Worm (Caenorhabditis elegans): ENCODE results near the gene pgp-4.
A peak's percentile ranks its signal among the peaks of the same experiment; 100 is the strongest.

pgp-4 gene

ce11 chrX:11384534-11385441 is 27.2 kb downstream of the pgp-4 start, which contains the start of the genes F08B12.11 and prmn-1:
Gene F08B12.11 (plus strand): TSS chrX:11385054.
Gene prmn-1 (plus strand): TSS chrX:11385084.
- peak; percentile 46; the same call in 1 of the 2 replicates for TF ChIP-seq ztf-29 (GFP tag; IDR thresholded peaks at IDR 0.05)
- TF ChIP-seq ztf-23 (GFP tag; IDR thresholded peaks at IDR 0.05): peak; percentile 50; the same call in 1 of the 2 replicates
- TF ChIP-seq klf-2 (GFP tag; conservative IDR thresholded peaks at IDR 0.05): no peak

ce11 chrX:11385916-11386315 is 28.3 kb downstream of the pgp-4 start:
- no peak for TF ChIP-seq ztf-29 (GFP tag; IDR thresholded peaks at IDR 0.05)
- no peak for TF ChIP-seq med-1 (GFP tag; optimal IDR thresholded peaks at IDR 0.05; ENCODE audit: insufficient read depth)
- TF ChIP-seq klf-2 (GFP tag; conservative IDR thresholded peaks at IDR 0.05): no peak
- no peak for TF ChIP-seq tab-1 (GFP tag; IDR thresholded peaks at IDR 0.05)
- TF ChIP-seq cog-1 (tag; optimal IDR thresholded peaks at IDR 0.05): no peak
- no peak for TF ChIP-seq flt-1 (GFP tag; IDR thresholded peaks at IDR 0.05)
- TF ChIP-seq ref-1 (GFP tag; conservative IDR thresholded peaks at IDR 0.05): no peak
- no peak for TF ChIP-seq T22C8.4 (GFP tag; IDR thresholded peaks at IDR 0.05)
- no peak for TF ChIP-seq ztf-23 (GFP tag; IDR thresholded peaks at IDR 0.05)

- no peak for TF ChIP-seq flt-1 (GFP tag; IDR thresholded peaks at IDR 0.05)
- no peak for TF ChIP-seq med-1 (GFP tag; optimal IDR thresholded peaks at IDR 0.05; ENCODE audit: insufficient read depth)
- no peak for TF ChIP-seq tab-1 (GFP tag; IDR thresholded peaks at IDR 0.05)
- TF ChIP-seq ztf-23 (GFP tag; IDR thresholded peaks at IDR 0.05): no peak
- TF ChIP-seq klf-2 (GFP tag; conservative IDR thresholded peaks at IDR 0.05): no peak
- no peak for TF ChIP-seq ref-1 (GFP tag; conservative IDR thresholded peaks at IDR 0.05)
- TF ChIP-seq cog-1 (tag; optimal IDR thresholded peaks at IDR 0.05): no peak
- no peak for TF ChIP-seq T22C8.4 (GFP tag; IDR thresholded peaks at IDR 0.05)
- TF ChIP-seq ztf-29 (GFP tag; IDR thresholded peaks at IDR 0.05): no peak
Measured at ce11 chrX:11386903-11387302, 29.3 kb downstream of the pgp-4 start.

ce11 chrX:11387723-11388330 is 30.2 kb downstream of the pgp-4 start:
- TF ChIP-seq ztf-23 (GFP tag; IDR thresholded peaks at IDR 0.05): no peak
- TF ChIP-seq tab-1 (GFP tag; IDR thresholded peaks at IDR 0.05): no peak
- TF ChIP-seq cog-1 (tag; optimal IDR thresholded peaks at IDR 0.05): no peak
- TF ChIP-seq ref-1 (GFP tag; conservative IDR thresholded peaks at IDR 0.05): no peak
- TF ChIP-seq flt-1 (GFP tag; IDR thresholded peaks at IDR 0.05): no peak

- no peak for TF ChIP-seq ztf-29 (GFP tag; IDR thresholded peaks at IDR 0.05)
- TF ChIP-seq cog-1 (tag; optimal IDR thresholded peaks at IDR 0.05): no peak
- TF ChIP-seq klf-2 (GFP tag; conservative IDR thresholded peaks at IDR 0.05): no peak
- no peak for TF ChIP-seq flt-1 (GFP tag; IDR thresholded peaks at IDR 0.05)
- no peak for TF ChIP-seq ref-1 (GFP tag; conservative IDR thresholded peaks at IDR 0.05)
- no peak for TF ChIP-seq T22C8.4 (GFP tag; IDR thresholded peaks at IDR 0.05)
- no peak for TF ChIP-seq tab-1 (GFP tag; IDR thresholded peaks at IDR 0.05)
- TF ChIP-seq ztf-23 (GFP tag; IDR thresholded peaks at IDR 0.05): no peak
- TF ChIP-seq med-1 (GFP tag; optimal IDR thresholded peaks at IDR 0.05; ENCODE audit: insufficient read depth): no peak
Measured at ce11 chrX:11392924-11393323, 35.3 kb downstream of the pgp-4 start, which contains the start of gene prx-12. Gene prx-12 (plus strand): TSS chrX:11393294.

ce11 chrX:11400467-11401184 is 43.0 kb downstream of the pgp-4 start:
- TF ChIP-seq med-1 (GFP tag; optimal IDR thresholded peaks at IDR 0.05; ENCODE audit: insufficient read depth) (no peak), flt-1 (GFP tag; IDR thresholded peaks at IDR 0.05) (no peak), ztf-29 (GFP tag; IDR thresholded peaks at IDR 0.05) (no peak), cog-1 (tag; optimal IDR thresholded peaks at IDR 0.05) (no peak), ref-1 (GFP tag; conservative IDR thresholded peaks at IDR 0.05) (no peak), ztf-23 (GFP tag; IDR thresholded peaks at IDR 0.05) (no peak)

ce11 chrX:11405908-11406307 is 48.3 kb downstream of the pgp-4 start, which contains the start of gene slo-2:
Gene slo-2 (minus strand): TSS chrX:11405931.
- no peak for TF ChIP-seq med-1 (GFP tag; optimal IDR thresholded peaks at IDR 0.05; ENCODE audit: insufficient read depth)
- no peak for TF ChIP-seq klf-2 (GFP tag; conservative IDR thresholded peaks at IDR 0.05)
- TF ChIP-seq tab-1 (GFP tag; IDR thresholded peaks at IDR 0.05): no peak
- TF ChIP-seq T22C8.4 (GFP tag; IDR thresholded peaks at IDR 0.05): no peak
- TF ChIP-seq ref-1 (GFP tag; conservative IDR thresholded peaks at IDR 0.05): no peak
- no peak for TF ChIP-seq cog-1 (tag; optimal IDR thresholded peaks at IDR 0.05)
- no peak for TF ChIP-seq ztf-23 (GFP tag; IDR thresholded peaks at IDR 0.05)

ce11 chrX:11406784-11407183 is 49.2 kb downstream of the pgp-4 start:
- TF ChIP-seq ztf-29 (GFP tag; IDR thresholded peaks at IDR 0.05) (no peak), T22C8.4 (GFP tag; IDR thresholded peaks at IDR 0.05) (no peak), cog-1 (tag; optimal IDR thresholded peaks at IDR 0.05) (no peak), klf-2 (GFP tag; conservative IDR thresholded peaks at IDR 0.05) (no peak)

- no peak for TF ChIP-seq ref-1 (GFP tag; conservative IDR thresholded peaks at IDR 0.05)
- no peak for TF ChIP-seq tab-1 (GFP tag; IDR thresholded peaks at IDR 0.05)
- TF ChIP-seq cog-1 (tag; optimal IDR thresholded peaks at IDR 0.05): no peak
- no peak for TF ChIP-seq T22C8.4 (GFP tag; IDR thresholded peaks at IDR 0.05)
- no peak for TF ChIP-seq flt-1 (GFP tag; IDR thresholded peaks at IDR 0.05)
- no peak for TF ChIP-seq ztf-29 (GFP tag; IDR thresholded peaks at IDR 0.05)
Measured at ce11 chrX:11407682-11408335, 50.2 kb downstream of the pgp-4 start, which contains the start of gene F08B12.4. Gene F08B12.4 (minus strand): TSS chrX:11407732.

All from whole organism, midembryonic.